Worm (Caenorhabditis elegans): Measurements from ENCODE around the gene nrx-1.

Gene nrx-1

ce11 chrV:10871457-10871861 is 46.6 kb downstream of the nrx-1 start (continued):
- TF ChIP-seq ceh-82 (tag; optimal IDR thresholded peaks at IDR 0.05) (peak; percentile 71 to 86 (median 75)), unc-86 (tag; optimal IDR thresholded peaks at IDR 0.05) (peak; percentile 87), jun-1 (tag; optimal IDR thresholded peaks at IDR 0.05) (peak; percentile 80), zip-4 (GFP tag; optimal IDR thresholded peaks at IDR 0.05) (no peak), lsy-2 (tag; optimal IDR thresholded peaks at IDR 0.05) (peak; percentile 73 to 84), xbp-1 (tag; optimal IDR thresholded peaks at IDR 0.05) (peak; percentile 70), nhr-28 (tag; optimal IDR thresholded peaks at IDR 0.05) (no peak), irx-1 (tag; optimal IDR thresholded peaks at IDR 0.05) (peak; percentile 83), egl-27 (tag; optimal IDR thresholded peaks at IDR 0.05) (peak; percentile 71 to 82), nhr-90 (tag; optimal IDR thresholded peaks at IDR 0.05; ENCODE audit: poor library complexity) (peak; percentile 54), nhr-11 (tag; optimal IDR thresholded peaks at IDR 0.05) (peak; percentile 10), sox-4 (tag; optimal IDR thresholded peaks at IDR 0.05) (peak; percentile 57), dsc-1 (tag; optimal IDR thresholded peaks at IDR 0.05) (peak; percentile 81), hpl-2 (GFP tag; optimal IDR thresholded peaks at IDR 0.05) (no peak), nhr-12 (tag; optimal IDR thresholded peaks at IDR 0.05) (no peak), hlh-17 (GFP tag; optimal IDR thresholded peaks at IDR 0.05; ENCODE audit: borderline replicate concordance) (no peak), pax-3 (tag; optimal IDR thresholded peaks at IDR 0.05) (peak; percentile 56), ztf-11 (tag; optimal IDR thresholded peaks at IDR 0.05) (peak in 1 of 2 experiments; percentile 31), nhr-77 (tag; optimal IDR thresholded peaks at IDR 0.05) (peak; percentile 88), F16B12.6 (tag; optimal IDR thresholded peaks at IDR 0.05) (no peak), hlh-4 (tag; optimal IDR thresholded peaks at IDR 0.05) (no peak), nhr-76 (tag; optimal IDR thresholded peaks at IDR 0.05) (no peak), snpc-4 (tag; optimal IDR thresholded peaks at IDR 0.05) (peak; percentile 63), ceh-8 (GFP tag; optimal IDR thresholded peaks at IDR 0.05) (no peak), pqm-1 (tag; optimal IDR thresholded peaks at IDR 0.05) (no peak), lin-14 (GFP tag; optimal IDR thresholded peaks at IDR 0.05) (peak; percentile 99), mep-1 (tag; optimal IDR thresholded peaks at IDR 0.05) (peak; percentile 92), mdl-1 (tag; optimal IDR thresholded peaks at IDR 0.05) (peak; percentile 79 to 95), elt-2 (tag; optimal IDR thresholded peaks at IDR 0.05) (no peak), lir-3 (tag; optimal IDR thresholded peaks at IDR 0.05; ENCODE audit: poor library complexity) (no peak), ces-1 (GFP tag; optimal IDR thresholded peaks at IDR 0.05) (no peak)

- TF ChIP-seq C16A3.4 (tag; optimal IDR thresholded peaks at IDR 0.05) (no peak), Y116A8C.19 (tag; optimal IDR thresholded peaks at IDR 0.05; ENCODE audit: borderline replicate concordance) (no peak), aly-2 (tag; optimal IDR thresholded peaks at IDR 0.05) (no peak), efl-1 (optimal IDR thresholded peaks at IDR 0.05) (no peak), efl-1 (GFP tag; optimal IDR thresholded peaks at IDR 0.05 in 1 of 2) (peak in 1 of 2 experiments; percentile 76), ceh-82 (tag; optimal IDR thresholded peaks at IDR 0.05) (no peak), xbp-1 (tag; optimal IDR thresholded peaks at IDR 0.05) (peak; percentile 46), ceh-88 (GFP tag; IDR thresholded peaks at IDR 0.05) (no peak), fkh-4 (tag; optimal IDR thresholded peaks at IDR 0.05; ENCODE audit: borderline replicate concordance) (no peak), unc-98 (GFP tag; IDR thresholded peaks at IDR 0.05) (no peak), nhr-20 (tag; optimal IDR thresholded peaks at IDR 0.05) (peak; percentile 24), sox-4 (tag; optimal IDR thresholded peaks at IDR 0.05) (no peak), mdl-1 (tag; optimal IDR thresholded peaks at IDR 0.05) (peak in 1 of 2 experiments; percentile 56), nhr-77 (tag; optimal IDR thresholded peaks at IDR 0.05) (no peak), elt-3 (tag; optimal IDR thresholded peaks at IDR 0.05) (peak in 1 of 6 experiments; percentile 41), lir-3 (tag; optimal IDR thresholded peaks at IDR 0.05; ENCODE audit: poor library complexity) (no peak), snu-23 (GFP tag; optimal IDR thresholded peaks at IDR 0.05) (peak; percentile 47), nhr-11 (tag; optimal IDR thresholded peaks at IDR 0.05) (no peak), pqm-1 (tag; optimal IDR thresholded peaks at IDR 0.05) (no peak), nhr-71 (tag; optimal IDR thresholded peaks at IDR 0.05) (peak; percentile 13), egl-27 (tag; optimal IDR thresholded peaks at IDR 0.05) (no peak), irx-1 (tag; optimal IDR thresholded peaks at IDR 0.05) (no peak), nhr-90 (tag; optimal IDR thresholded peaks at IDR 0.05; ENCODE audit: poor library complexity) (no peak), ztf-11 (tag; optimal IDR thresholded peaks at IDR 0.05) (no peak), fkh-10 (GFP tag; optimal IDR thresholded peaks at IDR 0.05) (no peak), unc-130 (tag; optimal IDR thresholded peaks at IDR 0.05) (no peak), hlh-17 (GFP tag; optimal IDR thresholded peaks at IDR 0.05; ENCODE audit: borderline replicate concordance) (no peak), lin-14 (GFP tag; optimal IDR thresholded peaks at IDR 0.05) (peak; percentile 46), zip-4 (GFP tag; optimal IDR thresholded peaks at IDR 0.05) (no peak), unc-30 (tag; optimal IDR thresholded peaks at IDR 0.05) (no peak), ceh-8 (GFP tag; optimal IDR thresholded peaks at IDR 0.05) (no peak), lin-35 (GFP tag; optimal IDR thresholded peaks at IDR 0.05) (peak in 1 of 2 experiments; percentile 23), pax-3 (tag; optimal IDR thresholded peaks at IDR 0.05) (no peak), ceh-63 (GFP tag; optimal IDR thresholded peaks at IDR 0.05) (no peak), dsc-1 (tag; optimal IDR thresholded peaks at IDR 0.05) (peak; percentile 36), elt-2 (tag; optimal IDR thresholded peaks at IDR 0.05) (no peak)
Observed at ce11 chrV:10873190-10873589, 48.4 kb downstream of the nrx-1 start.
